Fruit fly (Drosophila melanogaster) Kc167 (cell line): ENCODE measurements around the gene Sse.

Experiments
- Myc ChIP-seq: fragments of >200 bp; optimal IDR thresholded peaks from 2 replicates; lab custom pipeline; 2017; ENCODE audit warnings: missing external identifiers
- Sin3A ChIP-seq: fragments of >200 bp; optimal IDR thresholded peaks from 2 replicates; lab custom pipeline; 2018; ENCODE audit warnings: missing external identifiers
- h ChIP-seq: fragments of >200 bp; optimal IDR thresholded peaks from 3 replicates; lab custom pipeline; 2018; ENCODE audit warnings: missing external identifiers
- psq ChIP-seq: fragments of >200 bp; optimal IDR thresholded peaks from 2 replicates; lab custom pipeline; 2017; ENCODE audit warnings: missing external identifiers
- ttk ChIP-seq: sonication (Bioruptor generic); optimal IDR thresholded peaks from 2 replicates; lab custom pipeline; 2017; ENCODE audit warnings: missing external identifiers

dm6 chr3L:5654955-5655750 lies 6.9 kb downstream of the Sse start:
- TF ChIP-seq h (no peak), ttk (no peak), psq (no peak), Myc (lab: Kevin White, UChicago) (no peak), Sin3A (lab: Kevin White, UChicago) (no peak)
